Fruit fly (Drosophila melanogaster) whole organism, embryonic: ENCODE data around the gene CG34307.
A peak's percentile ranks its signal among the peaks of the same experiment; 100 is the strongest.

ENCODE experiments used
- Atf6 ChIP-seq: fragments of 200-800 bp; sonication (Bioruptor generic); IDR thresholded peaks from 2 replicates; pipeline ENCODE4 v1.3.6; 2022; ENCODE audit warnings: missing biosample characterization, missing genetic modification characterization
- CG10267 ChIP-seq: fragments of 200-800 bp; sonication (Bioruptor generic); optimal IDR thresholded peaks from 2 replicates; lab custom pipeline; 2018; ENCODE audit warnings: missing biosample characterization, mild to moderate bottlenecking, missing genetic modification characterization, moderate library complexity
- CG11696 ChIP-seq: fragments of 200-800 bp; sonication (Bioruptor generic); IDR thresholded peaks from 2 replicates; pipeline ENCODE4 v1.3.6; 2022; ENCODE audit warnings: missing biosample characterization, missing genetic modification characterization
- CG12219 ChIP-seq: fragments of 200-800 bp; sonication (Bioruptor generic); optimal IDR thresholded peaks from 3 replicates; lab custom pipeline; 2018; ENCODE audit warnings: missing biosample characterization, mild to moderate bottlenecking, missing genetic modification characterization
- CG14014 ChIP-seq: fragments of 200-800 bp; sonication (Bioruptor generic); IDR thresholded peaks from 2 replicates; pipeline ENCODE4 v1.3.6; 2022; ENCODE audit warnings: missing biosample characterization, missing genetic modification characterization
- CG14710 ChIP-seq: fragments of 200-800 bp; sonication (Bioruptor generic); optimal IDR thresholded peaks from 3 replicates; lab custom pipeline; 2019; ENCODE audit warnings: missing biosample characterization, mild to moderate bottlenecking, missing genetic modification characterization, moderate library complexity
- CG1529 ChIP-seq: fragments of 200-800 bp; sonication (Bioruptor generic); optimal IDR thresholded peaks from 3 replicates; lab custom pipeline; 2018; ENCODE audit warnings: missing biosample characterization, missing genetic modification characterization
- CG30403 ChIP-seq: fragments of 200-800 bp; sonication (Bioruptor generic); optimal IDR thresholded peaks from 3 replicates; lab custom pipeline; 2016; ENCODE audit warnings: missing biosample characterization, missing genetic modification characterization
- CG31224 ChIP-seq: fragments of 200-800 bp; sonication (Bioruptor generic); IDR thresholded peaks from 2 replicates; pipeline ENCODE4 v1.3.6; 2022; ENCODE audit warnings: missing biosample characterization, missing genetic modification characterization
- CG32772 ChIP-seq: fragments of 200-800 bp; sonication (Bioruptor generic); IDR thresholded peaks from 2 replicates; pipeline ENCODE4 v1.3.6; 2022; ENCODE audit warnings: missing biosample characterization, missing genetic modification characterization
- CG5180 ChIP-seq: fragments of 200-800 bp; sonication (Bioruptor generic); optimal IDR thresholded peaks from 3 replicates; lab custom pipeline; 2017; ENCODE audit warnings: missing biosample characterization, missing genetic modification characterization, mild to moderate bottlenecking, moderate library complexity, missing genetic modification reagents
- CG6272 ChIP-seq: fragments of 200-800 bp; sonication (Bioruptor generic); IDR thresholded peaks from 2 replicates; pipeline ENCODE4 v1.3.6; 2022; ENCODE audit warnings: missing biosample characterization, missing genetic modification characterization
- CG6689 ChIP-seq: fragments of 200-800 bp; sonication (Bioruptor generic); IDR thresholded peaks from 2 replicates; pipeline ENCODE4 v1.3.6; 2022; ENCODE audit warnings: missing biosample characterization, missing genetic modification characterization
- CG6765 ChIP-seq: fragments of 200-800 bp; sonication (Bioruptor generic); optimal IDR thresholded peaks from 3 replicates; lab custom pipeline; 2017; ENCODE audit warnings: missing biosample characterization, mild to moderate bottlenecking, missing genetic modification characterization
- CG6854 ChIP-seq: fragments of 200-800 bp; sonication (Bioruptor generic); optimal IDR thresholded peaks from 3 replicates; lab custom pipeline; 2017; ENCODE audit warnings: missing biosample characterization, mild to moderate bottlenecking, missing genetic modification characterization
- CG7357 ChIP-seq: fragments of 200-800 bp; sonication (Bioruptor generic); IDR thresholded peaks from 3 replicates; pipeline ENCODE4 v1.3.6; 2022; ENCODE audit warnings: missing biosample characterization, missing genetic modification characterization
- CG8924 ChIP-seq: fragments of 200-800 bp; optimal IDR thresholded peaks from 3 replicates; lab custom pipeline; 2019; ENCODE audit warnings: missing biosample characterization, mild to moderate bottlenecking, missing genetic modification characterization, moderate library complexity
- Chrac-16 ChIP-seq: fragments of 200-800 bp; sonication (Bioruptor generic); optimal IDR thresholded peaks from 3 replicates; lab custom pipeline; 2016; ENCODE audit warnings: missing biosample characterization, missing genetic modification characterization
- CoRest ChIP-seq: fragments of 200-800 bp; sonication (Bioruptor generic); optimal IDR thresholded peaks from 3 replicates; lab custom pipeline; 2018; ENCODE audit warnings: missing biosample characterization, mild to moderate bottlenecking, missing genetic modification characterization, moderate library complexity
- D ChIP-seq, 2 experiments: fragments of 200-800 bp in 1 of 2; fragments of >200 bp in 1 of 2; sonication (Bioruptor generic) in 1 of 2; optimal IDR thresholded peaks; 2 replicates in 1 of 2; 3 replicates in 1 of 2; lab custom pipeline; 2017; ENCODE audit warnings: mild to moderate bottlenecking in 1 of 2, missing biosample characterization in 1 of 2, missing genetic modification characterization in 1 of 2, missing genetic modification reagents in 1 of 2
- Dbx ChIP-seq: fragments of 200-800 bp; sonication (Bioruptor generic); IDR thresholded peaks from 3 replicates; pipeline ENCODE4 v1.3.6; 2022; ENCODE audit warnings: missing biosample characterization, missing genetic modification characterization
- Doc2 ChIP-seq: fragments of 200-800 bp; sonication (Bioruptor generic); IDR thresholded peaks from 2 replicates; pipeline ENCODE4 v1.3.6; 2022; ENCODE audit warnings: missing biosample characterization, missing genetic modification characterization
- E2f1 ChIP-seq: fragments of 200-800 bp; sonication (Bioruptor generic); IDR thresholded peaks from 2 replicates; pipeline ENCODE4 v1.3.6; 2022; ENCODE audit warnings: missing biosample characterization, missing genetic modification characterization
- HLH4C ChIP-seq: fragments of 200-800 bp; sonication (Bioruptor generic); IDR thresholded peaks from 3 replicates; pipeline ENCODE4 v1.3.6; 2022; ENCODE audit warnings: missing biosample characterization, missing genetic modification characterization; ENCODE audit not compliant: partially characterized antibody
- Hr3 ChIP-seq: fragments of 200-800 bp; sonication (Bioruptor generic); optimal IDR thresholded peaks from 3 replicates; lab custom pipeline; 2016; ENCODE audit warnings: missing biosample characterization, missing genetic modification characterization
- Hr51 ChIP-seq, 2 experiments: fragments of 200-800 bp; sonication (Bioruptor generic); optimal IDR thresholded peaks; 2 replicates in 1 of 2; 3 replicates in 1 of 2; lab custom pipeline; 2016 to 2018; ENCODE audit warnings: missing biosample characterization in 2 of 2, missing genetic modification characterization in 2 of 2, mild to moderate bottlenecking in 1 of 2, moderate library complexity in 1 of 2
- Hsf ChIP-seq: fragments of 200-800 bp; sonication (Bioruptor generic); optimal IDR thresholded peaks from 3 replicates; lab custom pipeline; 2016; ENCODE audit warnings: missing biosample characterization, missing genetic modification characterization
- MESR4 ChIP-seq: fragments of 200-800 bp; sonication (Bioruptor generic); optimal IDR thresholded peaks from 2 replicates; lab custom pipeline; 2018; ENCODE audit warnings: missing biosample characterization, mild to moderate bottlenecking, missing genetic modification characterization, moderate library complexity
- Meics ChIP-seq: fragments of 200-800 bp; sonication (Bioruptor generic); optimal IDR thresholded peaks from 2 replicates; lab custom pipeline; 2017; ENCODE audit warnings: missing biosample characterization, mild to moderate bottlenecking, missing genetic modification characterization
- Rfx ChIP-seq: fragments of 200-800 bp; sonication (Bioruptor generic); IDR thresholded peaks from 2 replicates; pipeline ENCODE4 v1.3.6; 2022; ENCODE audit warnings: missing biosample characterization, missing genetic modification characterization
- Sox100B ChIP-seq: fragments of 200-800 bp; sonication (Bioruptor generic); optimal IDR thresholded peaks from 3 replicates; lab custom pipeline; 2018; ENCODE audit warnings: missing biosample characterization, mild to moderate bottlenecking, missing genetic modification characterization
- Vsx1 ChIP-seq: fragments of 200-800 bp; sonication (Bioruptor generic); optimal IDR thresholded peaks from 2 replicates; lab custom pipeline; 2017; ENCODE audit warnings: missing biosample characterization, mild to moderate bottlenecking, missing genetic modification characterization, missing genetic modification reagents
- Xbp1 ChIP-seq: fragments of 200-800 bp; sonication (Bioruptor generic); optimal IDR thresholded peaks from 3 replicates; lab custom pipeline; 2016; ENCODE audit warnings: missing biosample characterization, mild to moderate bottlenecking, missing genetic modification characterization
- ac ChIP-seq: fragments of 200-800 bp; sonication (Bioruptor generic); optimal IDR thresholded peaks from 3 replicates; lab custom pipeline; 2017; ENCODE audit warnings: missing biosample characterization, mild to moderate bottlenecking, missing genetic modification characterization
- al ChIP-seq: fragments of 200-800 bp; sonication (Bioruptor generic); IDR thresholded peaks from 2 replicates; pipeline ENCODE4 v1.3.6; 2022; ENCODE audit warnings: missing biosample characterization, missing genetic modification characterization
- chn ChIP-seq: fragments of 200-800 bp; sonication (Bioruptor generic); optimal IDR thresholded peaks from 2 replicates; lab custom pipeline; 2016; ENCODE audit warnings: missing biosample characterization, missing genetic modification characterization
- crp ChIP-seq, 2 experiments: fragments of 200-800 bp; sonication (Bioruptor generic); optimal IDR thresholded peaks; 2 replicates in 1 of 2; 3 replicates in 1 of 2; lab custom pipeline; 2017; ENCODE audit warnings: missing biosample characterization in 2 of 2, missing genetic modification characterization in 2 of 2, mild to moderate bottlenecking in 1 of 2, moderate library complexity in 1 of 2
- fd102C ChIP-seq: fragments of 200-800 bp; sonication (Bioruptor generic); optimal IDR thresholded peaks from 2 replicates; lab custom pipeline; 2018; ENCODE audit warnings: missing biosample characterization, mild to moderate bottlenecking, missing genetic modification characterization, moderate library complexity
- fd3F ChIP-seq: fragments of 200-800 bp; sonication (Bioruptor generic); optimal IDR thresholded peaks from 2 replicates; lab custom pipeline; 2018; ENCODE audit warnings: missing biosample characterization, mild to moderate bottlenecking, missing genetic modification characterization, moderate library complexity
- fd96Cb ChIP-seq: fragments of 200-800 bp; sonication (Bioruptor generic); optimal IDR thresholded peaks from 2 replicates; lab custom pipeline; 2018; ENCODE audit warnings: missing biosample characterization, mild to moderate bottlenecking, missing genetic modification characterization, moderate library complexity
- gcm ChIP-seq: fragments of 200-800 bp; sonication (Bioruptor generic); optimal IDR thresholded peaks from 2 replicates; lab custom pipeline; 2019; ENCODE audit warnings: missing biosample characterization, mild to moderate bottlenecking, missing genetic modification characterization, moderate library complexity
- lbe ChIP-seq: fragments of 200-800 bp; sonication (Bioruptor generic); optimal IDR thresholded peaks from 2 replicates; lab custom pipeline; 2016; ENCODE audit warnings: missing biosample characterization, mild to moderate bottlenecking, missing genetic modification characterization
- phol ChIP-seq: fragments of 200-800 bp; sonication (Bioruptor generic); optimal IDR thresholded peaks from 3 replicates; lab custom pipeline; 2018; ENCODE audit warnings: missing biosample characterization, mild to moderate bottlenecking, missing genetic modification characterization, moderate library complexity
- pnt ChIP-seq: fragments of 200-800 bp; sonication (Bioruptor generic); optimal IDR thresholded peaks from 3 replicates; lab custom pipeline; 2016; ENCODE audit warnings: missing biosample characterization, missing genetic modification characterization
- tap ChIP-seq: fragments of 200-800 bp; optimal IDR thresholded peaks from 3 replicates; lab custom pipeline; 2019; ENCODE audit warnings: missing biosample characterization, mild to moderate bottlenecking, missing genetic modification characterization, moderate library complexity
- ttk ChIP-seq: fragments of 200-800 bp; sonication (Bioruptor generic); IDR thresholded peaks from 2 replicates; pipeline ENCODE4 v2.1.2; 2022; ENCODE audit warnings: missing biosample characterization, missing genetic modification characterization
- usp ChIP-seq: fragments of >200 bp; optimal IDR thresholded peaks from 2 replicates; lab custom pipeline; 2017; ENCODE audit warnings: missing biosample characterization, missing genetic modification characterization
- wdn ChIP-seq: fragments of 200-800 bp; sonication (Bioruptor generic); IDR thresholded peaks from 2 replicates; pipeline ENCODE4 v1.3.6; 2022; ENCODE audit warnings: missing biosample characterization, missing genetic modification characterization
- wek ChIP-seq: fragments of 200-800 bp; sonication (Bioruptor generic); optimal IDR thresholded peaks from 3 replicates; lab custom pipeline; 2018; ENCODE audit warnings: missing biosample characterization, mild to moderate bottlenecking, missing genetic modification characterization, moderate library complexity

Gene CG34307

dm6 chr3R:11872692-11873091, 24.7 kb upstream of the CG34307 start (continued):
- TF ChIP-seq Xbp1 = peak; percentile 2
- TF ChIP-seq Dbx (GFP tag; lab: Robert Waterston, UW) = peak; percentile 54; the same call in 2 of the 3 replicates
- TF ChIP-seq CG5180 (GFP tag; lab: Kevin White, UChicago) = peak; percentile 20
- peak; percentile 64 for TF ChIP-seq Rfx
- TF ChIP-seq CoRest (tag; lab: Kevin White, UChicago) = peak; percentile 17
- TF ChIP-seq Hsf (GFP tag; lab: Kevin White, UChicago) = no peak
- peak; percentile 24; the same call in 1 of the 2 replicates for TF ChIP-seq CG32772 (GFP tag; lab: Robert Waterston, UW)
- no peak for TF ChIP-seq D (optimal IDR thresholded peaks at IDR 0.05; lab: Kevin White, UChicago)
- TF ChIP-seq D (GFP tag; optimal IDR thresholded peaks at IDR 0.05; lab: Kevin White, UChicago) = peak; percentile 15
- TF ChIP-seq CG1529 = no peak
- no peak for TF ChIP-seq crp (GFP tag; optimal IDR thresholded peaks at IDR 0.05; lab: Kevin White, UChicago)
- peak; percentile 57 for TF ChIP-seq E2f1 (GFP tag; lab: Robert Waterston, UW)
- no peak for TF ChIP-seq usp (GFP tag; lab: Kevin White, UChicago)
- TF ChIP-seq fd102C (GFP tag; lab: Kevin White, UChicago) = no peak
- 0 out of 2 replicates have a peak, but pooled peaks have one; percentile 13 for TF ChIP-seq ttk (GFP tag; lab: Robert Waterston, UW)
- peak; percentile 35 for TF ChIP-seq CG30403 (GFP tag; lab: Kevin White, UChicago)
- peak; percentile 6 for TF ChIP-seq tap (tag; lab: Kevin White, UChicago)
- TF ChIP-seq CG8924 (tag; lab: Kevin White, UChicago) = peak; percentile 36
- no peak for TF ChIP-seq HLH4C
- TF ChIP-seq CG6689 (GFP tag; lab: Robert Waterston, UW) = peak; percentile 51
- no peak for TF ChIP-seq fd3F (GFP tag; lab: Kevin White, UChicago)
- TF ChIP-seq CG7357 = 0 out of 3 replicates have a peak, but pooled peaks have one; percentile 30
- peak; percentile 55; the same call in 1 of the 2 replicates for TF ChIP-seq Atf6 (GFP tag; lab: Robert Waterston, UW)
- TF ChIP-seq CG11696 (GFP tag; lab: Robert Waterston, UW) = no peak
- TF ChIP-seq CG14710 (tag; lab: Kevin White, UChicago) = peak; percentile 32
- peak; percentile 15 for TF ChIP-seq Hr3 (GFP tag; lab: Kevin White, UChicago)
- TF ChIP-seq CG14014 (GFP tag; lab: Robert Waterston, UW) = 0 out of 2 replicates have a peak, but pooled peaks have one; percentile 21
- TF ChIP-seq CG12219 = no peak
- no peak for TF ChIP-seq chn (GFP tag; lab: Kevin White, UChicago)
- TF ChIP-seq lbe = peak; percentile 34
- no peak for TF ChIP-seq al
- peak; percentile 47 for TF ChIP-seq CG10267
- no peak for TF ChIP-seq CG6854
- peak; percentile 58 for TF ChIP-seq wdn
- TF ChIP-seq Meics = peak; percentile 59
- peak; percentile 29; the same call in 1 of the 2 replicates for TF ChIP-seq CG31224 (GFP tag; lab: Robert Waterston, UW)
- peak in 1 of 2 experiments; percentile 41 for TF ChIP-seq Hr51 (GFP tag; optimal IDR thresholded peaks at IDR 0.05; lab: Kevin White, UChicago)
- peak; percentile 66 for TF ChIP-seq phol (tag; lab: Kevin White, UChicago)
- TF ChIP-seq wek (GFP tag; lab: Kevin White, UChicago) = no peak
- TF ChIP-seq CG6272 (GFP tag; lab: Robert Waterston, UW) = 0 out of 2 replicates have a peak, but pooled peaks have one; percentile 15
- TF ChIP-seq Sox100B = peak; percentile 12
- TF ChIP-seq pnt (GFP tag; lab: Kevin White, UChicago) = no peak
- TF ChIP-seq Vsx1 (GFP tag; lab: Kevin White, UChicago) = no peak
- 0 out of 2 replicates have a peak, but pooled peaks have one; percentile 23 for TF ChIP-seq Doc2
- no peak for TF ChIP-seq MESR4
- TF ChIP-seq CG6765 (GFP tag; lab: Kevin White, UChicago) = no peak
- TF ChIP-seq gcm (GFP tag; lab: Kevin White, UChicago) = no peak
- TF ChIP-seq Chrac-16 (GFP tag; lab: Kevin White, UChicago) = no peak
- no peak for TF ChIP-seq ac
- TF ChIP-seq fd96Cb = peak; percentile 68
